Worm (Caenorhabditis elegans): Measurements from ENCODE around the gene fmil-1.

fmil-1 gene

ce11 chrIV:3646338-3647154 is 22.0 kb downstream of the fmil-1 start:
- TF ChIP-seq elt-4 (tag; optimal IDR thresholded peaks at IDR 0.05) = peak; percentile 60
- TF ChIP-seq nhr-11 (tag; optimal IDR thresholded peaks at IDR 0.05) = no peak

- TF ChIP-seq K02D7.2 (tag; optimal IDR thresholded peaks at IDR 0.05) (no peak), ahr-1 (tag; optimal IDR thresholded peaks at IDR 0.05) (no peak), K09A11.1 (tag; optimal IDR thresholded peaks at IDR 0.05; ENCODE audit: insufficient read depth) (no peak), ceh-34 (tag; optimal IDR thresholded peaks at IDR 0.05) (no peak), ztf-16 (tag; optimal IDR thresholded peaks at IDR 0.05) (no peak), ceh-6 (GFP tag; optimal IDR thresholded peaks at IDR 0.05) (no peak), madf-2 (tag; optimal IDR thresholded peaks at IDR 0.05) (no peak), eyg-1 (tag; optimal IDR thresholded peaks at IDR 0.05) (no peak), npax-4 (tag; optimal IDR thresholded peaks at IDR 0.05) (no peak), pha-2 (tag; optimal IDR thresholded peaks at IDR 0.05) (no peak)
These were observed 23.0 kb downstream of the fmil-1 start for ce11 chrIV:3645487-3645886.

- no peak for TF ChIP-seq dmd-4 (tag; optimal IDR thresholded peaks at IDR 0.05; ENCODE audit: borderline replicate concordance)
- TF ChIP-seq nhr-11 (tag; optimal IDR thresholded peaks at IDR 0.05) = no peak
- TF ChIP-seq T23F11.4 (GFP tag; optimal IDR thresholded peaks at IDR 0.05) = no peak
- no peak for TF ChIP-seq K02D7.2 (tag; optimal IDR thresholded peaks at IDR 0.05)
- no peak for TF ChIP-seq unc-55 (GFP tag; optimal IDR thresholded peaks at IDR 0.05)
- TF ChIP-seq pax-1 (tag; optimal IDR thresholded peaks at IDR 0.05) = no peak
- no peak for TF ChIP-seq tbx-7 (tag; optimal IDR thresholded peaks at IDR 0.05)
- no peak for TF ChIP-seq sox-4 (tag; optimal IDR thresholded peaks at IDR 0.05)
- no peak for TF ChIP-seq nhr-232 (tag; optimal IDR thresholded peaks at IDR 0.05)
These were observed 23.6 kb downstream of the fmil-1 start for ce11 chrIV:3644863-3645378.

ce11 chrIV:3642189-3642588 is 26.3 kb downstream of the fmil-1 start, which contains the start of gene CC8.3:
Gene CC8.3 (minus strand): TSS chrIV:3642289.
- TF ChIP-seq ceh-45 (GFP tag; IDR thresholded peaks at IDR 0.05) = no peak
- no peak for TF ChIP-seq sox-2 (GFP tag; IDR thresholded peaks at IDR 0.05)
- TF ChIP-seq T23F11.4 (GFP tag; optimal IDR thresholded peaks at IDR 0.05) = no peak
- no peak for TF ChIP-seq ceh-48 (tag; optimal IDR thresholded peaks at IDR 0.05)
- TF ChIP-seq pros-1 (tag; optimal IDR thresholded peaks at IDR 0.05) = no peak
- TF ChIP-seq K02D7.2 (tag; optimal IDR thresholded peaks at IDR 0.05) = no peak
- TF ChIP-seq ama-1 (optimal IDR thresholded peaks at IDR 0.05) = no peak
- no peak for TF ChIP-seq npax-4 (tag; optimal IDR thresholded peaks at IDR 0.05)
- no peak for TF ChIP-seq lin-11 (tag; optimal IDR thresholded peaks at IDR 0.05)
- TF ChIP-seq zip-5 (tag; optimal IDR thresholded peaks at IDR 0.05) = no peak
- no peak for TF ChIP-seq pag-3 (tag; optimal IDR thresholded peaks at IDR 0.05; ENCODE audit: borderline replicate concordance)
- TF ChIP-seq C38D4.7 (GFP tag; optimal IDR thresholded peaks at IDR 0.05) = no peak
- no peak for TF ChIP-seq ceh-24 (tag; optimal IDR thresholded peaks at IDR 0.05)
- no peak for TF ChIP-seq C08G9.2 (tag; optimal IDR thresholded peaks at IDR 0.05)
- TF ChIP-seq fax-1 (tag; optimal IDR thresholded peaks at IDR 0.05) = no peak
- no peak for TF ChIP-seq sdc-2 (tag; optimal IDR thresholded peaks at IDR 0.05)
- no peak for TF ChIP-seq unc-86 (tag; optimal IDR thresholded peaks at IDR 0.05)
- no peak for TF ChIP-seq elt-4 (tag; optimal IDR thresholded peaks at IDR 0.05)
- TF ChIP-seq dve-1 (tag; optimal IDR thresholded peaks at IDR 0.05) = no peak
